Fruit fly (Drosophila melanogaster) whole organism, prepupa: Measurements from ENCODE around the gene Rpn12R.

Experiments
- CG10669 ChIP-seq: fragments of 200-800 bp; sonication (Bioruptor generic); optimal IDR thresholded peaks from 3 replicates; lab custom pipeline; 2018; ENCODE audit warnings: missing biosample characterization, mild to moderate bottlenecking, missing genetic modification characterization, moderate library complexity
- CG11294 ChIP-seq: fragments of 200-800 bp; sonication (Bioruptor generic); IDR thresholded peaks from 2 replicates; pipeline ENCODE4 v1.3.6; 2022; ENCODE audit warnings: missing biosample characterization, missing genetic modification characterization
- CG11762 ChIP-seq: fragments of 200-800 bp; sonication (Bioruptor generic); optimal IDR thresholded peaks from 3 replicates; lab custom pipeline; 2016; ENCODE audit warnings: missing biosample characterization, missing genetic modification characterization; ENCODE audit not compliant: insufficient read depth
- CG11902 ChIP-seq: fragments of 200-800 bp; sonication (Bioruptor generic); optimal IDR thresholded peaks from 3 replicates; lab custom pipeline; 2016; ENCODE audit warnings: missing biosample characterization, missing genetic modification characterization
- CG15336 ChIP-seq: fragments of 200-800 bp; sonication (Bioruptor generic); IDR thresholded peaks from 2 replicates; pipeline ENCODE4 v1.3.6; 2022; ENCODE audit warnings: missing biosample characterization, missing genetic modification characterization
- CG1621 ChIP-seq: fragments of 200-800 bp; sonication (Bioruptor generic); optimal IDR thresholded peaks from 3 replicates; lab custom pipeline; 2018; ENCODE audit warnings: missing biosample characterization, mild to moderate bottlenecking, missing genetic modification characterization
- CG31627 ChIP-seq: fragments of 200-800 bp; sonication (Bioruptor generic); optimal IDR thresholded peaks from 3 replicates; lab custom pipeline; 2016; ENCODE audit warnings: missing biosample characterization, missing genetic modification characterization
- CG34406 ChIP-seq: fragments of 200-800 bp; sonication (Bioruptor generic); optimal IDR thresholded peaks from 3 replicates; lab custom pipeline; 2016; ENCODE audit warnings: missing biosample characterization, missing genetic modification characterization
- CG6163 ChIP-seq: fragments of 200-800 bp; sonication (Bioruptor generic); IDR thresholded peaks from 3 replicates; pipeline ENCODE4 v1.3.6; 2022; ENCODE audit warnings: missing biosample characterization, missing genetic modification characterization
- CG6276 ChIP-seq: fragments of 200-800 bp; sonication (Bioruptor generic); optimal IDR thresholded peaks from 2 replicates; lab custom pipeline; 2017; ENCODE audit warnings: missing biosample characterization, mild to moderate bottlenecking, missing genetic modification characterization
- CG6792 ChIP-seq: fragments of 200-800 bp; sonication (Bioruptor generic); optimal IDR thresholded peaks from 3 replicates; lab custom pipeline; 2016; ENCODE audit warnings: missing biosample characterization, missing genetic modification characterization
- CG6854 ChIP-seq: fragments of 200-800 bp; sonication (Bioruptor generic); optimal IDR thresholded peaks from 2 replicates; lab custom pipeline; 2017; ENCODE audit warnings: missing biosample characterization, mild to moderate bottlenecking, missing genetic modification characterization
- CG7368 ChIP-seq: fragments of 200-800 bp; sonication (Bioruptor generic); optimal IDR thresholded peaks from 3 replicates; lab custom pipeline; 2016; ENCODE audit warnings: missing biosample characterization, missing genetic modification characterization
- CG8319 ChIP-seq: fragments of 200-800 bp; sonication (Bioruptor generic); optimal IDR thresholded peaks from 3 replicates; lab custom pipeline; 2016; ENCODE audit warnings: missing biosample characterization, missing genetic modification characterization
- CG8632 ChIP-seq: fragments of 200-800 bp; sonication (Bioruptor generic); optimal IDR thresholded peaks from 3 replicates; lab custom pipeline; 2016; ENCODE audit warnings: missing biosample characterization, missing genetic modification characterization
- CG9139 ChIP-seq: fragments of 200-800 bp; sonication (Bioruptor generic); optimal IDR thresholded peaks from 3 replicates; lab custom pipeline; 2017; ENCODE audit warnings: missing biosample characterization, mild to moderate bottlenecking, missing genetic modification characterization
- Eip75B ChIP-seq: fragments of 200-800 bp; sonication (Bioruptor generic); optimal IDR thresholded peaks from 3 replicates; lab custom pipeline; 2016; ENCODE audit warnings: missing biosample characterization, missing genetic modification characterization
- Eip78C ChIP-seq: fragments of 200-800 bp; sonication (Bioruptor generic); peaks from one replicate; lab custom pipeline; 2016; ENCODE audit warnings: missing biosample characterization, missing genetic modification characterization
- Eip93F ChIP-seq: fragments of 200-800 bp; sonication (Bioruptor generic); optimal IDR thresholded peaks from 2 replicates; lab custom pipeline; 2016; ENCODE audit warnings: missing biosample characterization, mild to moderate bottlenecking, missing genetic modification characterization
- Ets21C ChIP-seq: fragments of 200-800 bp; sonication (Bioruptor generic); optimal IDR thresholded peaks from 3 replicates; lab custom pipeline; 2016; ENCODE audit warnings: missing biosample characterization, missing genetic modification characterization
- Ets96B ChIP-seq: fragments of 200-800 bp; optimal IDR thresholded peaks from 2 replicates; lab custom pipeline; 2019; ENCODE audit warnings: missing biosample characterization, mild to moderate bottlenecking, missing genetic modification characterization, moderate library complexity
- Gug ChIP-seq: fragments of 200-800 bp; sonication (Bioruptor generic); IDR thresholded peaks from 2 replicates; pipeline ENCODE4 v1.3.6; 2022; ENCODE audit warnings: missing biosample characterization, missing genetic modification characterization
- Hr38 ChIP-seq: sonication (Bioruptor generic); optimal IDR thresholded peaks from 2 replicates; lab custom pipeline; 2016; ENCODE audit warnings: missing biosample characterization, missing genetic modification characterization
- Hr39 ChIP-seq: fragments of 200-800 bp; sonication (Bioruptor generic); optimal IDR thresholded peaks from 2 replicates; lab custom pipeline; 2016; ENCODE audit warnings: missing biosample characterization, missing genetic modification characterization
- Hr4 ChIP-seq: fragments of 200-800 bp; sonication (Bioruptor generic); optimal IDR thresholded peaks from 3 replicates; lab custom pipeline; 2016; ENCODE audit warnings: missing biosample characterization, missing genetic modification characterization
- Lpt ChIP-seq: fragments of 200-800 bp; sonication (Bioruptor generic); optimal IDR thresholded peaks from 3 replicates; lab custom pipeline; 2016; ENCODE audit warnings: missing biosample characterization, missing genetic modification characterization
- Met ChIP-seq: fragments of 200-800 bp; sonication (Bioruptor generic); optimal IDR thresholded peaks from 3 replicates; lab custom pipeline; 2016; ENCODE audit warnings: missing biosample characterization, missing genetic modification characterization
- Smox ChIP-seq: fragments of 200-800 bp; sonication (Bioruptor generic); optimal IDR thresholded peaks from 3 replicates; lab custom pipeline; 2016; ENCODE audit warnings: missing biosample characterization, missing genetic modification characterization
- acj6 ChIP-seq: fragments of 200-800 bp; sonication (Bioruptor generic); optimal IDR thresholded peaks from 3 replicates; lab custom pipeline; 2016; ENCODE audit warnings: missing biosample characterization, missing genetic modification characterization
- cyc ChIP-seq: fragments of 200-800 bp; sonication (Bioruptor generic); optimal IDR thresholded peaks from 3 replicates; lab custom pipeline; 2016; ENCODE audit warnings: missing biosample characterization, missing genetic modification characterization
- eg ChIP-seq: fragments of 200-800 bp; sonication (Bioruptor generic); IDR thresholded peaks from 3 replicates; pipeline ENCODE4 v1.3.6; 2022; ENCODE audit warnings: missing biosample characterization, missing genetic modification characterization
- esn ChIP-seq: fragments of 200-800 bp; sonication (Bioruptor generic); optimal IDR thresholded peaks from 2 replicates; lab custom pipeline; 2016; ENCODE audit warnings: missing biosample characterization, mild to moderate bottlenecking, missing genetic modification characterization, moderate library complexity
- fd59A ChIP-seq: fragments of 200-800 bp; sonication (Bioruptor generic); optimal IDR thresholded peaks from 2 replicates; lab custom pipeline; 2017; ENCODE audit warnings: missing biosample characterization, mild to moderate bottlenecking, missing genetic modification characterization, missing genetic modification reagents
- fd85E ChIP-seq: fragments of 200-800 bp; sonication (Bioruptor generic); optimal IDR thresholded peaks from 3 replicates; lab custom pipeline; 2016; ENCODE audit warnings: missing biosample characterization, missing genetic modification characterization
- net ChIP-seq: fragments of 200-800 bp; sonication (Bioruptor generic); optimal IDR thresholded peaks from 3 replicates; lab custom pipeline; 2016; ENCODE audit warnings: missing biosample characterization, missing genetic modification characterization
- pdm3 ChIP-seq: fragments of 200-800 bp; sonication (Bioruptor generic); optimal IDR thresholded peaks from 3 replicates; lab custom pipeline; 2016; ENCODE audit warnings: missing biosample characterization, missing genetic modification characterization
- salr ChIP-seq, 2 experiments: fragments of 200-800 bp; sonication (Bioruptor generic); optimal IDR thresholded peaks; 3 replicates each; lab custom pipeline; 2016 to 2018; ENCODE audit warnings: missing biosample characterization in 2 of 2, missing genetic modification characterization in 2 of 2, mild to moderate bottlenecking in 1 of 2
- spab ChIP-seq: fragments of 200-800 bp; sonication (Bioruptor generic); optimal IDR thresholded peaks from 2 replicates; lab custom pipeline; 2017; ENCODE audit warnings: missing biosample characterization, mild to moderate bottlenecking, missing genetic modification characterization, missing genetic modification reagents
- ss ChIP-seq, 2 experiments: fragments of 200-800 bp; sonication (Bioruptor generic); optimal IDR thresholded peaks; 2 replicates in 1 of 2; 3 replicates in 1 of 2; lab custom pipeline; 2017 to 2018; ENCODE audit warnings: mild to moderate bottlenecking in 2 of 2, missing biosample characterization in 2 of 2, missing genetic modification characterization in 2 of 2, moderate library complexity in 1 of 2
- topi ChIP-seq: fragments of 200-800 bp; sonication (Bioruptor generic); optimal IDR thresholded peaks from 3 replicates; lab custom pipeline; 2016; ENCODE audit warnings: missing biosample characterization, missing genetic modification characterization

Gene Rpn12R

dm6 chr3L:15045114-15045513 lies 2.7 kb upstream of the Rpn12R start:
- no peak for TF ChIP-seq Met

DNA sequence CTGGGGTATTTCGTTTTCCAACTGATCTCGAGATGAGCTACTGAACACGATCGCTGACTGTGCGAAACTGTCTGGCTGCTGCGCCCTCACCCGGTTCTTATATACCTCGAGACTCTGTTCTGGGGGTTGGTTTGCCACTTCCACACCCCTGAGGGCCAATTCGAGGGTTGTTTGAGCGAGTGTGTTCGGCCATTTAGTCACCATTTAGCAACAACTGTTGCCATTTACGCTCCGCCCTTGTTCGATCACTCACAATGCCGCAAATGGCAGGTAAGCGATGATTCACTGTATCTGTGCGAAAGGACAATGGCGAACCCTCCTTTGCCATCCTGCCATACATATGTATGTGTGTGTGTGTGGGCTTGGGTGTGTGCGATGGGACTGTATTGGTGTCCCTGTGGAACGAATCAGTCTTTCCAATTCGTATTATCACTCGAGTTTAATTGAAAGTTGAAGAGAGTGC lies 1.5 kb upstream of the Rpn12R start, which contains the start of gene ind:
Gene ind (minus strand): TSS at position 51 of the 463 bp plus-strand sequence.
- TF ChIP-seq fd59A (GFP tag; lab: Kevin White, UChicago) = no peak

DNA sequence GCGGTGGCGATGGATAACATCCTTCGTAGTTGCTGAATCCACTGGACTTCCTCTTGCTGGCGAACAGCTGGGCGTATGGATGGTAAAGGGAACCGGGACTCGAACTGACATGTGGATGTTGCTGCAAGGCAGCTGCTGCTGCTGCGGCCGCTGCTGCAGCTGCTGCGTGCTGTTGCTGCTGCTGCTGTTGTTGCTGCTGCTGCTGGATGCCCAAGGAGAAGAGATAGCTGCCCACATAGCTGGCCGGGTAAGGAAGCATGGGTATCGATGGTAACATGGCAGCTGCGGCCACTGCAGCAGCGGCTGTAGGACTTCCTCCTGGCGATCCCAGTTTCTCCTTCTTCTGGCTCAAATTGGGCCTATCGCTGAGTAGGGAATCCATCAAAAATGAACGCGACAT lies 1.1 kb upstream of the Rpn12R start:
- no peak for TF ChIP-seq CG6854 (GFP tag; lab: Kevin White, UChicago)

DNA sequence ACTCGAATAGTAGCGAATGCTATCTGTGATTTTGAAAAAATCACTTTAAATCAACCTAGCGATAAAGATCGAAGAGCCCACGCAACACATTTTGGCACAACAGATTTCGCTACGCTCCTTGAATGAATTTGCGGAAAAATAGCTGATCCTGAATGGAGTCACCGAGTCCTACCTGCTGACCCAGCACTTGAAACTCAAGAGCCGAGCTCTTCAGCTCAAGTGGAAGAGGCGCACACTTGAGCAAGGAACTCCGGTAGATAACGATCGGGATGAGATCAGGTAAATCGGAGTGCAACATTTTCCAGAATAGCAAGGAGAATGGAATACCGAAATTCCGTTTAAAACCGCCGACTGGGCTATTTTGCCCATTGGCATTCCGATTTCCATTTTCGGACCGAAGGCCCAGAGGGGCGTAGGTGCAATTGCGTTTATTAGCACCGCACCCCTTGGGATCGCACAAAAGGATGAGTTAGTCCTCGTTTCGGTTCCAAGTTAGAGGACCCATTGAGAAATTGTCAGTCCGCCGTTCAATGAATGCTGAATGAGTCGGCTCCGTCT lies 2.0 kb downstream of the Rpn12R start:
- TF ChIP-seq acj6 (GFP tag; lab: Kevin White, UChicago) (no peak), CG8319 (GFP tag; lab: Kevin White, UChicago) (no peak), CG6792 (GFP tag; lab: Kevin White, UChicago) (no peak), Hr38 (GFP tag; lab: Kevin White, UChicago) (no peak), Eip75B (no peak), esn (no peak), CG6276 (GFP tag; lab: Kevin White, UChicago) (no peak), Ets96B (tag; lab: Kevin White, UChicago) (no peak), CG8632 (GFP tag; lab: Kevin White, UChicago) (no peak), pdm3 (GFP tag; lab: Kevin White, UChicago) (no peak), spab (GFP tag; lab: Kevin White, UChicago) (no peak), CG34406 (no peak), CG6163 (GFP tag; lab: Robert Waterston, UW) (no peak), fd59A (GFP tag; lab: Kevin White, UChicago) (no peak), eg (GFP tag; lab: Robert Waterston, UW) (no peak), Hr4 (no peak), CG10669 (GFP tag; lab: Kevin White, UChicago) (no peak), CG15336 (GFP tag; lab: Robert Waterston, UW) (no peak), CG11294 (GFP tag; lab: Robert Waterston, UW) (no peak)

dm6 chr3L:15039510-15039909 lies 2.9 kb downstream of the Rpn12R start:
- no peak for TF ChIP-seq Lpt
- no peak for TF ChIP-seq salr (GFP tag; optimal IDR thresholded peaks at IDR 0.05; lab: Kevin White, UChicago)
- no peak for TF ChIP-seq Eip93F (GFP tag; lab: Kevin White, UChicago)
- no peak for TF ChIP-seq CG7368 (GFP tag; lab: Kevin White, UChicago)
- TF ChIP-seq CG15336 (GFP tag; lab: Robert Waterston, UW) = no peak
- no peak for TF ChIP-seq eg (GFP tag; lab: Robert Waterston, UW)
- TF ChIP-seq Smox = no peak
- no peak for TF ChIP-seq CG8632 (GFP tag; lab: Kevin White, UChicago)
- no peak for TF ChIP-seq ss (GFP tag; optimal IDR thresholded peaks at IDR 0.05; lab: Kevin White, UChicago)
- TF ChIP-seq acj6 (GFP tag; lab: Kevin White, UChicago) = no peak
- TF ChIP-seq CG9139 (GFP tag; lab: Kevin White, UChicago) = no peak

dm6 chr3L:15035585-15035984 lies 6.8 kb downstream of the Rpn12R start:
- TF ChIP-seq Eip78C (GFP tag; lab: Kevin White, UChicago) = peak; percentile 67
- TF ChIP-seq Smox = peak; percentile 6
- TF ChIP-seq topi (GFP tag; lab: Kevin White, UChicago) = no peak
- no peak for TF ChIP-seq CG11902 (GFP tag; lab: Kevin White, UChicago)
- TF ChIP-seq CG6792 (GFP tag; lab: Kevin White, UChicago) = no peak
- no peak for TF ChIP-seq Eip75B
- TF ChIP-seq salr (GFP tag; optimal IDR thresholded peaks at IDR 0.05; lab: Kevin White, UChicago) = no peak
- no peak for TF ChIP-seq cyc
- TF ChIP-seq CG6163 (GFP tag; lab: Robert Waterston, UW) = no peak
- no peak for TF ChIP-seq CG6854 (GFP tag; lab: Kevin White, UChicago)
- TF ChIP-seq Hr39 (GFP tag; lab: Kevin White, UChicago) = no peak
- TF ChIP-seq CG34406 = no peak
- no peak for TF ChIP-seq CG11294 (GFP tag; lab: Robert Waterston, UW)
- no peak for TF ChIP-seq fd85E
- no peak for TF ChIP-seq Ets21C (GFP tag; lab: Kevin White, UChicago)
- no peak for TF ChIP-seq fd59A (GFP tag; lab: Kevin White, UChicago)
- no peak for TF ChIP-seq net
- no peak for TF ChIP-seq esn
- TF ChIP-seq Gug (GFP tag; lab: Robert Waterston, UW) = no peak
- no peak for TF ChIP-seq CG8319 (GFP tag; lab: Kevin White, UChicago)
- no peak for TF ChIP-seq CG1621
- no peak for TF ChIP-seq CG11762
- TF ChIP-seq acj6 (GFP tag; lab: Kevin White, UChicago) = peak; percentile 6
- peak; percentile 2 for TF ChIP-seq CG31627 (GFP tag; lab: Kevin White, UChicago)
- TF ChIP-seq Hr4 = peak; percentile 2
